Worm (Caenorhabditis elegans) whole organism, midembryonic: ENCODE results near the gene trpp-9.
A peak's percentile ranks its signal among the peaks of the same experiment; 100 is the strongest.

ENCODE experiments used
- T22C8.4 ChIP-seq: fragments of 200-800 bp; sonication (Bioruptor generic); IDR thresholded peaks from 2 replicates; pipeline ENCODE4 v1.3.6; 2022; ENCODE audit warnings: missing genetic modification characterization, missing compliant biosample characterization
- cog-1 ChIP-seq: sonication (generic microtip); optimal IDR thresholded peaks from 2 replicates; lab custom pipeline; 2016; ENCODE audit warnings: missing genetic modification characterization, missing compliant biosample characterization
- flt-1 ChIP-seq: fragments of 200-800 bp; sonication (Bioruptor generic); IDR thresholded peaks from 2 replicates; pipeline ENCODE4 v1.3.6; 2022; ENCODE audit warnings: missing genetic modification characterization, missing compliant biosample characterization
- klf-2 ChIP-seq: fragments of 200-800 bp; sonication (Bioruptor generic); conservative IDR thresholded peaks from 2 replicates; pipeline ENCODE4 v1.3.6; 2022; ENCODE audit warnings: missing genetic modification reagents, missing genetic modification characterization, missing compliant biosample characterization
- med-1 ChIP-seq: sonication (generic microtip); optimal IDR thresholded peaks from 2 replicates; lab custom pipeline; 2017; ENCODE audit warnings: missing genetic modification characterization, mild to moderate bottlenecking, missing compliant biosample characterization, antibody characterized with exemption, missing genetic modification reagents; ENCODE audit not compliant: insufficient read depth
- ref-1 ChIP-seq: fragments of 200-800 bp; sonication (Bioruptor generic); conservative IDR thresholded peaks from 2 replicates; pipeline ENCODE4 v1.3.6; 2022; ENCODE audit warnings: missing genetic modification reagents, missing genetic modification characterization, missing compliant biosample characterization
- tab-1 ChIP-seq: fragments of 200-800 bp; sonication (Bioruptor generic); IDR thresholded peaks from 2 replicates; pipeline ENCODE4 v1.3.6; 2022; ENCODE audit warnings: missing genetic modification characterization, missing compliant biosample characterization
- ztf-23 ChIP-seq: fragments of 200-800 bp; sonication (Bioruptor generic); IDR thresholded peaks from 2 replicates; pipeline ENCODE4 v1.3.6; 2022; ENCODE audit warnings: missing genetic modification reagents, missing genetic modification characterization, missing compliant biosample characterization
- ztf-29 ChIP-seq: fragments of 200-800 bp; sonication (Bioruptor generic); IDR thresholded peaks from 2 replicates; pipeline ENCODE4 v1.3.6; 2022; ENCODE audit warnings: missing genetic modification reagents, missing genetic modification characterization, missing compliant biosample characterization

Gene trpp-9

ce11 chrX:11556194-11556739 lies 7.5 kb upstream of the trpp-9 start, which contains the start of gene C35C5.10:
TSS of gene C35C5.10 (plus strand) at chrX:11556244.
- TF ChIP-seq klf-2 (GFP tag; lab: Robert Waterston, UW) = no peak
- no peak for TF ChIP-seq flt-1
- TF ChIP-seq med-1 (GFP tag; lab: Kevin White, UChicago) = no peak
- no peak for TF ChIP-seq ref-1 (GFP tag; lab: Robert Waterston, UW)
- no peak for TF ChIP-seq ztf-23 (GFP tag; lab: Robert Waterston, UW)
- TF ChIP-seq cog-1 (tag; lab: Kevin White, UChicago) = no peak
- TF ChIP-seq T22C8.4 (GFP tag; lab: Robert Waterston, UW) = no peak
- no peak for TF ChIP-seq tab-1 (GFP tag; lab: Robert Waterston, UW)
- TF ChIP-seq ztf-29 (GFP tag; lab: Robert Waterston, UW) = no peak

ce11 chrX:11558156-11558555 lies 5.6 kb upstream of the trpp-9 start:
- no peak for TF ChIP-seq flt-1
- TF ChIP-seq cog-1 (tag; lab: Kevin White, UChicago) = no peak
- no peak for TF ChIP-seq ztf-23 (GFP tag; lab: Robert Waterston, UW)
- TF ChIP-seq ztf-29 (GFP tag; lab: Robert Waterston, UW) = no peak

- no peak for TF ChIP-seq ztf-23 (GFP tag; lab: Robert Waterston, UW)
- TF ChIP-seq tab-1 (GFP tag; lab: Robert Waterston, UW) = no peak
- TF ChIP-seq klf-2 (GFP tag; lab: Robert Waterston, UW) = no peak
Observed at ce11 chrX:11560076-11560475, 3.6 kb upstream of the trpp-9 start.

DNA sequence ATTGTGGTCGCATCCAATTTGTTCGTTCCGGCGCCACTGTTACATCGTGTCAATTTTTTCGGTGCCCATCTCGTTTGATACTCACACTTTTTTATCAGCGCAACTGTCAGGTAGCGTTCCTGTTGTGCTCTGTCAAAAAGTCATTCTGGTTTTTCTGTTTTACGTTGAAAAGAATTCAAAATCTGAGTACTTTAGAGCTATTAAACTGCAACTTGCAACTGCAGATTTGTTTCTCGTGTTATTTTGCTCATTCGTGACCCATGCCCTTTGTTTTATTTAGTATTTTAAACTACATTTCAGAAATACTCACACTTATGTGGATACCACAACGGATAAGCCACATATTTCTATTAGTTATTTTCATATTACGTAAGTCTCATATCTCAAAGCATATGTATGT lies 3.1 kb upstream of the trpp-9 start, which contains the start of gene lev-8:
Gene lev-8 (plus strand): TSS at position 301 of the 400 bp plus-strand sequence.
- TF ChIP-seq ztf-29 (GFP tag; lab: Robert Waterston, UW) (no peak), flt-1 (no peak), T22C8.4 (GFP tag; lab: Robert Waterston, UW) (no peak), cog-1 (tag; lab: Kevin White, UChicago) (no peak), med-1 (GFP tag; lab: Kevin White, UChicago) (no peak), ztf-23 (GFP tag; lab: Robert Waterston, UW) (no peak), tab-1 (GFP tag; lab: Robert Waterston, UW) (no peak), klf-2 (GFP tag; lab: Robert Waterston, UW) (no peak), ref-1 (GFP tag; lab: Robert Waterston, UW) (no peak)

DNA sequence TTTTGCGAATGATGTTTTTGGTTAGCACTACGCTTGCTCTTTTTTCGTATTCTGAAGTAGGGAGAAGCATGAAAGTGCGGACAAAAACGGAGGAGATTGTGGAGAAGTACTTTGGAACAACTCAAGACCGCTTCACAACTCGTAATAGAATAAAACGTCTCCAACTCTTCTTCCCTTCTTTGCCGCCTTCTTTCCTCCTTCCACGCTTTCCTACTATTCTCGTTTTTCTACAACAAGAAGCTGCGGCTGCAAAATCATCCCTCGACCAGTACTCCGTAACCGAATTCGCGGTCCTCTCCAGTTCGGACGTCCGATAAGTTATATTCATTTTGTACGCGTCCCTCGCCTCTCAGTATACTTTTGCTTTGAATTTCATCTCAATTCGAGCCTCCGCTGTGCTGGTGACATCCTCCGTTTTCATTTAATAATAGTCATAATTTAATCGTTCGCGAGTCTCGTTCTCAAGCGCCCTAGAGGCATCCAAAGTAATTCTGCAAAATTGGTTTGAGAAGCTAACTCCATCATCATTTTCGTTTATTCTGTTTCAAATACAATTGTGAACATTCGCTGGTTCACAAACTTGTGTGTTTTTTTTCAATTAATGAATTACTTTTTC lies 6.1 kb downstream of the trpp-9 start:
- no peak for TF ChIP-seq tab-1 (GFP tag; lab: Robert Waterston, UW)
- 0 out of 2 replicates have a peak, but pooled peaks have one; percentile 16 for TF ChIP-seq flt-1

- TF ChIP-seq flt-1 (no peak), ztf-29 (GFP tag; lab: Robert Waterston, UW) (no peak), tab-1 (GFP tag; lab: Robert Waterston, UW) (no peak), med-1 (GFP tag; lab: Kevin White, UChicago) (no peak), T22C8.4 (GFP tag; lab: Robert Waterston, UW) (no peak), ref-1 (GFP tag; lab: Robert Waterston, UW) (no peak)
Observed at ce11 chrX:11571714-11572113, 8.0 kb downstream of the trpp-9 start.

ce11 chrX:11572205-11572604 lies 8.5 kb downstream of the trpp-9 start, which contains the start of gene frm-3:
TSS of gene frm-3 (plus strand) at chrX:11572505.
- TF ChIP-seq tab-1 (GFP tag; lab: Robert Waterston, UW) (no peak), cog-1 (tag; lab: Kevin White, UChicago) (no peak)

DNA sequence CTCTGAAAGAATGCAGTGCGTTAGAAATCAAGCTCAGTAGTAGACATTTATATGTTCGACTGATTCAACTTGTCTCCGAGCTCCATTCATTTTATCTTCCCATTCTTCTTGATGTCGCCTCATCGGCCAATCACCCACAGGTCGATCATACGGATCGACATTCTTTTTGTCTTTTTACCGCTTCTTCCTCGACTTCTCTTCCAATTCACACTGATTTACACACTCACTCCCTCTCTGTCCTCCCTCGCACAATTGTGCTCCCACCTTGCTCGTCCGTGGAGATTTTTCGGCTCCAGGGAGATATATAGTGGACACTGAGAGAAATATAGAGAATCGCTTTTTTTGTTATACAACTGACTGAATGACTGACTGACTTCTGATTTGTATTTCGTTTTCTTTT lies 10.4 kb downstream of the trpp-9 start:
- TF ChIP-seq flt-1 (no peak), T22C8.4 (GFP tag; lab: Robert Waterston, UW) (no peak), ref-1 (GFP tag; lab: Robert Waterston, UW) (no peak)

DNA sequence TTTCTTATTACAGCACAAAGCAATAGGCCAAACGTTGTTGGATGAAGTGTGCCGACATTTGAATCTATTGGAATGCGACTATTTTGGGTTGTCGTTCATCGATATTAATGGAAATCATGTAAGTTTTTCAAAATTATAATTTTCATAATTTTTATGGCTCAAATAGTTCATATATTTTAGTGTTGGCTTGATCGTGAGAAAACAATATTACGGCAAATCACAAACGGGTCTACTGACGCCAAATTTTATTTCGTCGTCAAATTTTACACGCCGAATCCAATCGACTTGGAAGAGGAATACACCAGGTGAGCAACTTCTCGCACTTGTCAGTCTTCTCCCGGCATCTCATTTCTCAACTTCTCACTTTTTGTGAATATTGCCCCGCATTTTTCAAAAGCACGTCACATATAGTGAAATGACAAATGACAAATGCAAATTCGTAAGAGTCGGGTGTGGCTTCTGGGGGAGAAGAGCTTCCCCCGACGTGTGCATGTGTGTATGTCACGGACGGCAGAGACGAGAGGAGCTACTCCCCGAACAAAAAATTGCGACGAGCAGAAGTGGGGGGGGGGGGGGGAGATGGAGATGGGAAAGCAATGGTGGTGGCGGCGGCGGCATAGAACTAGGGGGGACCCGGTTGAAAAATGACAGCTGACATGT lies 12.8 kb downstream of the trpp-9 start:
- no peak for TF ChIP-seq ztf-23 (GFP tag; lab: Robert Waterston, UW)
- 0 out of 2 replicates have a peak, but pooled peaks have one; percentile 32 for TF ChIP-seq flt-1

- no peak for TF ChIP-seq ztf-23 (GFP tag; lab: Robert Waterston, UW)
- TF ChIP-seq tab-1 (GFP tag; lab: Robert Waterston, UW) = no peak
- TF ChIP-seq cog-1 (tag; lab: Kevin White, UChicago) = no peak
- TF ChIP-seq T22C8.4 (GFP tag; lab: Robert Waterston, UW) = no peak
- TF ChIP-seq ztf-29 (GFP tag; lab: Robert Waterston, UW) = no peak
- TF ChIP-seq flt-1 = no peak
Observed at ce11 chrX:11585375-11585774, 21.7 kb downstream of the trpp-9 start, which contains the start of gene abts-2. TSS of gene abts-2 (plus strand) at chrX:11585675.
